Worm (Caenorhabditis elegans) whole organism, midembryonic: Measurements from ENCODE around the gene act-1.

Experiments used
- cog-1 ChIP-seq: sonication (generic microtip); optimal IDR thresholded peaks from 2 replicates; lab custom pipeline; 2016; ENCODE audit warnings: missing genetic modification characterization, missing compliant biosample characterization
- flt-1 ChIP-seq: fragments of 200-800 bp; sonication (Bioruptor generic); IDR thresholded peaks from 2 replicates; pipeline ENCODE4 v1.3.6; 2022; ENCODE audit warnings: missing genetic modification characterization, missing compliant biosample characterization
- klf-2 ChIP-seq: fragments of 200-800 bp; sonication (Bioruptor generic); conservative IDR thresholded peaks from 2 replicates; pipeline ENCODE4 v1.3.6; 2022; ENCODE audit warnings: missing genetic modification reagents, missing genetic modification characterization, missing compliant biosample characterization
- med-1 ChIP-seq: sonication (generic microtip); optimal IDR thresholded peaks from 2 replicates; lab custom pipeline; 2017; ENCODE audit warnings: missing genetic modification characterization, mild to moderate bottlenecking, missing compliant biosample characterization, antibody characterized with exemption, missing genetic modification reagents; ENCODE audit not compliant: insufficient read depth
- ref-1 ChIP-seq: fragments of 200-800 bp; sonication (Bioruptor generic); conservative IDR thresholded peaks from 2 replicates; pipeline ENCODE4 v1.3.6; 2022; ENCODE audit warnings: missing genetic modification reagents, missing genetic modification characterization, missing compliant biosample characterization
- tab-1 ChIP-seq: fragments of 200-800 bp; sonication (Bioruptor generic); IDR thresholded peaks from 2 replicates; pipeline ENCODE4 v1.3.6; 2022; ENCODE audit warnings: missing genetic modification characterization, missing compliant biosample characterization
- ztf-29 ChIP-seq: fragments of 200-800 bp; sonication (Bioruptor generic); IDR thresholded peaks from 2 replicates; pipeline ENCODE4 v1.3.6; 2022; ENCODE audit warnings: missing genetic modification reagents, missing genetic modification characterization, missing compliant biosample characterization

ce11 chrV:11048678-11049077, 32.2 kb upstream of the act-1 start, which contains the start of gene srh-74:
- TF ChIP-seq ztf-29 (GFP tag; lab: Robert Waterston, UW) (no peak), klf-2 (GFP tag; lab: Robert Waterston, UW) (no peak), flt-1 (GFP tag; lab: Robert Waterston, UW) (no peak), tab-1 (GFP tag; lab: Robert Waterston, UW) (no peak), cog-1 (no peak), med-1 (GFP tag; lab: Kevin White, UChicago) (no peak), ref-1 (GFP tag; lab: Robert Waterston, UW) (no peak)
